Fruit fly (Drosophila melanogaster): Measurements from ENCODE around the gene mh.

Gene mh

DNA sequence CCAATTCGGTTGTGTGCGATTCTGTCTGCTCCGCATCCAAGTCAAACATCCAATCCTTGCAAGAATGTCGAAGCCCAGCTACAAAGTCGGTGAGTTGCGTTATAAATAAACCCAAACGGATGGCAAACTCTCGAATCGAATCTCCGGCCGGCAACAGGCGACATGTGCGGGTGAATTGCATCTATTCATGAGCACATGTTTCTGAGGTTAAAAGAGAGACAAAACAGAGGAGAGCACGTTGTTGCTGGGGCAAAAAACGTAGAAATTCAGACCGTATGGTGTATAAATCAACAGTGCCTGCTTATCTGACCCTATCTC, 24.9 kb downstream of the mh start:
- no peak for TF ChIP-seq psq (GFP tag; optimal IDR thresholded peaks at IDR 0.05)
- TF ChIP-seq CrebA (GFP tag; optimal IDR thresholded peaks at IDR 0.05; ENCODE audit: borderline replicate concordance) = no peak
- no peak for TF ChIP-seq brk (GFP tag; optimal IDR thresholded peaks at IDR 0.05)
- TF ChIP-seq sv (GFP tag; optimal IDR thresholded peaks at IDR 0.05) = no peak
- TF ChIP-seq Jra (GFP tag; optimal IDR thresholded peaks at IDR 0.05) = no peak
- no peak for TF ChIP-seq h (GFP tag; optimal IDR thresholded peaks at IDR 0.05)
- no peak for TF ChIP-seq Abd-B (GFP tag; optimal IDR thresholded peaks at IDR 0.05)
- no peak for TF ChIP-seq Hr83 (GFP tag; optimal IDR thresholded peaks at IDR 0.05; ENCODE audit: poor library complexity, severe bottlenecking)
- no peak for TF ChIP-seq br (GFP tag; optimal IDR thresholded peaks at IDR 0.05)
- TF ChIP-seq Mio (GFP tag; optimal IDR thresholded peaks at IDR 0.05) = no peak

DNA sequence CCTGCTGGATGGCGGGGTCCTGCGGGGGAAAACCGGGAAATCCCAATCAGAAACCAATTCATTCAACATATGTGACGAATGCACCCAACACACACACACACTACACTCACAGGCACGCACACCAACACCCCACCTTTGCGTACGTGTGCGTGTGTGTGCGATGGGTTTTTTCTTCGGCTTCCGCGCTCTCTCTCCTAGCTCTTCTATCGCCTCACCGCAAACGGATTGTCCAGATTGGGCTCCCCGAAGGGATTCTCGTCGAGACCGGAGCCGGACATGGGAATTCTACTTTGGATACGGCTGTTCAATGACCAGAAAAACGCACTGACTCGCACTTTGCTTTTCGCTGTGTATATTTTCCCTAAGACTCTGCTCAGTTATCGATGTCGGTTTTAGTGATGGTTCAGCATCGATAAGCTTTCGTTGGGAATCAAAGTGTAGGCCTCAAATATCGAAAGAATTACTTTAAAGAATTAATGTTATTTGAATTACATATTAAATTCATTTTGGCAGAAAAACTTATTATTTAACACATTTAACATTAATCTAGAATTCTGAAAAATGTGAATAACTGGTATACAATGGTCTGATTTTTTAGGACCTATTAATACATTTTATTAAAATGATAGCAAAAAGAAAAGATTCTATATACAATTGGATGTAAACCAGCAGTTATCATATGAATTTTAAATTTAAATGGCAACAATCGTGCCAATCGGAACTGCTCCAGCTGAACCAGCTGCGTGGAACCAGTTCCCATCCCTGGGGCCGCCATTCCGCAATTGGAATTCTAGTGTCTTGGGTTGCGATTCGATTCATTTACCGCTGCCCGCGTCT, 25.5 kb downstream of the mh start, which contains the start of the genes Scamp and Ahcy:
Gene Scamp, minus strand, starts transcription at position 394 of the 837 bp plus-strand sequence.
Gene Ahcy, plus strand, starts transcription at position 772 of the 837 bp plus-strand sequence.
- TF ChIP-seq ey (GFP tag; optimal IDR thresholded peaks at IDR 0.05) = peak; percentile 29
- TF ChIP-seq Hr83 (GFP tag; optimal IDR thresholded peaks at IDR 0.05; ENCODE audit: poor library complexity, severe bottlenecking) = peak; percentile 19
- no peak for TF ChIP-seq CrebA (GFP tag; optimal IDR thresholded peaks at IDR 0.05; ENCODE audit: borderline replicate concordance)
- TF ChIP-seq foxo (GFP tag; optimal IDR thresholded peaks at IDR 0.05) = peak in 1 of 2 experiments; percentile 35
- peak; percentile 1 for TF ChIP-seq sv (GFP tag; optimal IDR thresholded peaks at IDR 0.05)
- no peak for TF ChIP-seq Jra (GFP tag; optimal IDR thresholded peaks at IDR 0.05)
- TF ChIP-seq Mio (GFP tag; optimal IDR thresholded peaks at IDR 0.05) = no peak
- no peak for TF ChIP-seq HLH106 (tag; optimal IDR thresholded peaks at IDR 0.05)
- TF ChIP-seq fru (GFP tag; optimal IDR thresholded peaks at IDR 0.05) = peak; percentile 29
- TF ChIP-seq psq (GFP tag; optimal IDR thresholded peaks at IDR 0.05) = peak; percentile 18
- no peak for TF ChIP-seq pan (optimal IDR thresholded peaks at IDR 0.05)
- no peak for TF ChIP-seq N (GFP tag; optimal IDR thresholded peaks at IDR 0.05)
- TF ChIP-seq woc (GFP tag; optimal IDR thresholded peaks at IDR 0.05) = peak; percentile 58
- TF ChIP-seq lola (GFP tag; optimal IDR thresholded peaks at IDR 0.05) = no peak
- TF ChIP-seq Myc (optimal IDR thresholded peaks at IDR 0.05) = no peak
- TF ChIP-seq h (GFP tag; optimal IDR thresholded peaks at IDR 0.05) = peak; percentile 23
- no peak for TF ChIP-seq usp (GFP tag; optimal IDR thresholded peaks at IDR 0.05)
- peak; percentile 17 for TF ChIP-seq rgr (GFP tag; optimal IDR thresholded peaks at IDR 0.05)
- TF ChIP-seq Sp1 (GFP tag; optimal IDR thresholded peaks at IDR 0.05) = peak; percentile 8
- no peak for TF ChIP-seq tai (GFP tag; optimal IDR thresholded peaks at IDR 0.05)
- no peak for TF ChIP-seq CG32264 (GFP tag; optimal IDR thresholded peaks at IDR 0.05)
- TF ChIP-seq dl (GFP tag; optimal IDR thresholded peaks at IDR 0.05; ENCODE audit: insufficient read depth in 1 of 2, partially characterized antibody in 2 of 2) = no peak
- TF ChIP-seq Hr78 (GFP tag; optimal IDR thresholded peaks at IDR 0.05) = no peak
- TF ChIP-seq dsf (GFP tag; optimal IDR thresholded peaks at IDR 0.05; ENCODE audit: borderline replicate concordance) = no peak
- TF ChIP-seq Rel (GFP tag; optimal IDR thresholded peaks at IDR 0.05) = no peak
- TF ChIP-seq Rel (tag; optimal IDR thresholded peaks at IDR 0.05) = peak; percentile 95
- no peak for TF ChIP-seq Dif (GFP tag; optimal IDR thresholded peaks at IDR 0.05; ENCODE audit: partially characterized antibody)
- TF ChIP-seq jim (GFP tag; optimal IDR thresholded peaks at IDR 0.05) = no peak
- TF ChIP-seq Dfd (GFP tag; optimal IDR thresholded peaks at IDR 0.05) = no peak
- TF ChIP-seq CG9705 (GFP tag; optimal IDR thresholded peaks at IDR 0.05) = no peak
- peak; percentile 8 for TF ChIP-seq br (GFP tag; optimal IDR thresholded peaks at IDR 0.05)
- TF ChIP-seq Abd-B (GFP tag; optimal IDR thresholded peaks at IDR 0.05) = no peak
- no peak for TF ChIP-seq Hnf4 (GFP tag; optimal IDR thresholded peaks at IDR 0.05)
- no peak for TF ChIP-seq brk (GFP tag; optimal IDR thresholded peaks at IDR 0.05)
- TF ChIP-seq sage (GFP tag; optimal IDR thresholded peaks at IDR 0.05) = no peak
- TF ChIP-seq dmrt93B (GFP tag; optimal IDR thresholded peaks at IDR 0.05) = no peak
- no peak for TF ChIP-seq Vsx2 (GFP tag; optimal IDR thresholded peaks at IDR 0.05; ENCODE audit: partially characterized antibody)
- no peak for TF ChIP-seq OdsH (GFP tag; optimal IDR thresholded peaks at IDR 0.05)
- TF ChIP-seq GATAd (GFP tag; optimal IDR thresholded peaks at IDR 0.05) = no peak

Data from whole organism, wandering third instar larva.